Fruit fly (Drosophila melanogaster): ENCODE measurements around the gene CG14722.

dm6 chr3R:11759971-11760370 is 18.3 kb downstream of the CG14722 start:
- TF ChIP-seq CG8319 (GFP tag; optimal IDR thresholded peaks at IDR 0.05) (no peak), svp (GFP tag) (no peak)
